Fruit fly (Drosophila melanogaster): Measurements from ENCODE around the gene by.

The by gene

dm6 chr3R:9515860-9516344 is 16.9 kb downstream of the by start, which contains the start of the genes mRpL47, CG8176 and Kdm3 (continued):
- peak; percentile 47 for TF ChIP-seq CrebB (tag; optimal IDR thresholded peaks at IDR 0.05)
- no peak for TF ChIP-seq ham (GFP tag; IDR thresholded peaks at IDR 0.05)
- peak; percentile 55 for TF ChIP-seq mirr (GFP tag; optimal IDR thresholded peaks at IDR 0.05)
- peak; percentile 28 for TF ChIP-seq CG9727 (GFP tag; optimal IDR thresholded peaks at IDR 0.05)
- TF ChIP-seq CG10209 (GFP tag; optimal IDR thresholded peaks at IDR 0.05), result peak; percentile 15
- TF ChIP-seq zen (tag; optimal IDR thresholded peaks at IDR 0.05), result peak; percentile 66
- peak; percentile 25 for TF ChIP-seq unpg (GFP tag; optimal IDR thresholded peaks at IDR 0.05)
- no peak for TF ChIP-seq Dfd (GFP tag; optimal IDR thresholded peaks at IDR 0.05)
- TF ChIP-seq CG9876 (GFP tag; optimal IDR thresholded peaks at IDR 0.05), result peak; percentile 86
- no peak for TF ChIP-seq Dip2 (GFP tag; IDR thresholded peaks at IDR 0.05)
- peak; percentile 87 for TF ChIP-seq CG33213 (GFP tag; optimal IDR thresholded peaks at IDR 0.05)
- no peak for TF ChIP-seq Hey (tag; optimal IDR thresholded peaks at IDR 0.05)
- no peak for TF ChIP-seq CG16779 (GFP tag; IDR thresholded peaks at IDR 0.05)
- TF ChIP-seq CG13123 (GFP tag; optimal IDR thresholded peaks at IDR 0.05), result peak; percentile 71
- TF ChIP-seq crol (GFP tag; IDR thresholded peaks at IDR 0.05), result no peak
- TF ChIP-seq B-H2 (GFP tag; optimal IDR thresholded peaks at IDR 0.05), result peak; percentile 86
- TF ChIP-seq gsb (GFP tag; IDR thresholded peaks at IDR 0.05), result no peak
- TF ChIP-seq CG18262 (tag; optimal IDR thresholded peaks at IDR 0.05), result peak; percentile 43
- no peak for TF ChIP-seq cwo (GFP tag; optimal IDR thresholded peaks at IDR 0.05)
- TF ChIP-seq CG14710 (tag; optimal IDR thresholded peaks at IDR 0.05), result peak; percentile 86
- no peak for TF ChIP-seq ken (GFP tag; IDR thresholded peaks at IDR 0.05)
- no peak for TF ChIP-seq yki (optimal IDR thresholded peaks at IDR 0.05)
- TF ChIP-seq prd (optimal IDR thresholded peaks at IDR 0.05), result no peak
- TF ChIP-seq prd (GFP tag; IDR thresholded peaks at IDR 0.05), result no peak
- no peak for TF ChIP-seq CG7372 (GFP tag; IDR thresholded peaks at IDR 0.05)
- TF ChIP-seq pita (GFP tag; optimal IDR thresholded peaks at IDR 0.05), result peak; percentile 93
- peak; percentile 30 for TF ChIP-seq Meics (GFP tag; optimal IDR thresholded peaks at IDR 0.05)
- TF ChIP-seq ro (GFP tag; IDR thresholded peaks at IDR 0.05), result no peak
- TF ChIP-seq az2 (GFP tag; optimal IDR thresholded peaks at IDR 0.05), result peak; percentile 31
- no peak for TF ChIP-seq Scr (GFP tag; IDR thresholded peaks at IDR 0.05; ENCODE audit: partially characterized antibody)
- TF ChIP-seq sens (GFP tag), result peak; percentile 93
- TF ChIP-seq CG13624 (GFP tag; optimal IDR thresholded peaks at IDR 0.05), result peak; percentile 77
- TF ChIP-seq CG7928 (GFP tag; optimal IDR thresholded peaks at IDR 0.05), result peak; percentile 98
- TF ChIP-seq CG30403 (GFP tag; optimal IDR thresholded peaks at IDR 0.05), result peak; percentile 73
- TF ChIP-seq CG2116 (GFP tag; optimal IDR thresholded peaks at IDR 0.05), result peak; percentile 93
- TF ChIP-seq chm (GFP tag; IDR thresholded peaks at IDR 0.05), result no peak
- TF ChIP-seq Stat92E (GFP tag; optimal IDR thresholded peaks at IDR 0.05), result peak in 1 of 3 experiments; percentile 54
- no peak for TF ChIP-seq CG11695 (GFP tag; IDR thresholded peaks at IDR 0.05)
- peak; percentile 68 for TF ChIP-seq CG30020 (tag; optimal IDR thresholded peaks at IDR 0.05)
- TF ChIP-seq Myb (GFP tag; optimal IDR thresholded peaks at IDR 0.05), result peak; percentile 85
- peak; percentile 50 for TF ChIP-seq CG10979 (tag; optimal IDR thresholded peaks at IDR 0.05)
- peak; percentile 26 for TF ChIP-seq ftz-f1 (GFP tag; optimal IDR thresholded peaks at IDR 0.05)
- peak; percentile 61 for TF ChIP-seq ind (GFP tag; optimal IDR thresholded peaks at IDR 0.05)
- no peak for TF ChIP-seq Oli (tag; optimal IDR thresholded peaks at IDR 0.05)
- TF ChIP-seq Hr51 (GFP tag; optimal IDR thresholded peaks at IDR 0.05), result peak in 1 of 2 experiments; percentile 81
- no peak for TF ChIP-seq CG4424 (GFP tag; optimal IDR thresholded peaks at IDR 0.05)
- no peak for TF ChIP-seq br (optimal IDR thresholded peaks at IDR 0.05)
- TF ChIP-seq CG2889 (GFP tag; IDR thresholded peaks at IDR 0.05), result no peak
- TF ChIP-seq fd102C (GFP tag; optimal IDR thresholded peaks at IDR 0.05), result no peak
- peak; percentile 51 for TF ChIP-seq sqz (GFP tag; optimal IDR thresholded peaks at IDR 0.05)
- no peak for TF ChIP-seq btn (GFP tag; optimal IDR thresholded peaks at IDR 0.05)
- TF ChIP-seq Fer2 (tag; optimal IDR thresholded peaks at IDR 0.05), result peak; percentile 10
